Worm (Caenorhabditis elegans) whole organism, young adult: ENCODE data around the gene Y43F8B.11.

ENCODE experiments used
- B0019.2 ChIP-seq: fragments of 200-800 bp; sonication (Bioruptor generic); conservative IDR thresholded peaks from 2 replicates; pipeline ENCODE4 v1.3.6; 2022; ENCODE audit warnings: missing genetic modification reagents, missing genetic modification characterization, missing compliant biosample characterization
- C06A6.2 ChIP-seq: fragments of 200-800 bp; sonication (Bioruptor generic); conservative IDR thresholded peaks from 2 replicates; pipeline ENCODE4 v1.3.6; 2022; ENCODE audit warnings: missing genetic modification characterization, missing compliant biosample characterization
- F22D6.2 ChIP-seq: sonication (generic microtip); optimal IDR thresholded peaks from 2 replicates; lab custom pipeline; 2016; ENCODE audit warnings: mild to moderate bottlenecking, missing genetic modification characterization, missing compliant biosample characterization
- F23B12.7 ChIP-seq: sonication (generic microtip); optimal IDR thresholded peaks from 2 replicates; lab custom pipeline; 2017; ENCODE audit warnings: missing genetic modification characterization, mild to moderate bottlenecking, missing compliant biosample characterization, antibody characterized with exemption, moderate library complexity; ENCODE audit not compliant: insufficient read depth
- F37B4.10 ChIP-seq: fragments of 200-800 bp; sonication (Bioruptor generic); IDR thresholded peaks from 2 replicates; pipeline ENCODE4 v1.3.6; 2022; ENCODE audit warnings: missing genetic modification characterization, missing compliant biosample characterization
- F39B2.1 ChIP-seq: fragments of 200-800 bp; sonication (Bioruptor generic); IDR thresholded peaks from 2 replicates; pipeline ENCODE4 v1.3.6; 2022; ENCODE audit warnings: missing genetic modification reagents, missing genetic modification characterization, missing compliant biosample characterization
- F52B5.7 ChIP-seq: sonication (generic microtip); optimal IDR thresholded peaks from 2 replicates; lab custom pipeline; 2016; ENCODE audit warnings: mild to moderate bottlenecking, missing genetic modification characterization, missing compliant biosample characterization
- F55B11.4 ChIP-seq: sonication (generic microtip); optimal IDR thresholded peaks from 2 replicates; lab custom pipeline; 2016; ENCODE audit warnings: missing compliant biosample characterization, missing genetic modification characterization, borderline replicate concordance; ENCODE audit not compliant: insufficient read depth
- F57A8.1 ChIP-seq: fragments of 200-800 bp; sonication (Bioruptor generic); optimal IDR thresholded peaks from 2 replicates; lab custom pipeline; 2018; ENCODE audit warnings: mild to moderate bottlenecking, missing genetic modification characterization, moderate library complexity, missing compliant biosample characterization
- T07F8.4 ChIP-seq: sonication (generic microtip); optimal IDR thresholded peaks from 2 replicates; lab custom pipeline; 2016; ENCODE audit warnings: mild to moderate bottlenecking, missing genetic modification characterization, moderate library complexity, missing compliant biosample characterization
- T26A5.8 ChIP-seq: sonication (generic microtip); optimal IDR thresholded peaks from 2 replicates; lab custom pipeline; 2016; ENCODE audit warnings: missing genetic modification characterization, missing compliant biosample characterization
- Y53G8AR.9 ChIP-seq: fragments of 200-800 bp; sonication (Bioruptor generic); conservative IDR thresholded peaks from 2 replicates; pipeline ENCODE4 v1.3.6; 2022; ENCODE audit warnings: missing genetic modification reagents, missing genetic modification characterization, missing compliant biosample characterization
- ZK185.1 ChIP-seq: sonication (generic microtip); optimal IDR thresholded peaks from 2 replicates; lab custom pipeline; 2016; ENCODE audit warnings: mild to moderate bottlenecking, missing genetic modification characterization, missing compliant biosample characterization; ENCODE audit not compliant: poor library complexity, severe bottlenecking
- ama-1 ChIP-seq, 3 experiments: fragments of 150-350 bp in 1 of 3; sonication (generic microtip) in 2 of 3; optimal IDR thresholded peaks; 2 replicates each; lab custom pipeline; 2014 to 2018; ENCODE audit warnings: missing biosample characterization in 2 of 3, missing genetic modification characterization in 2 of 3, missing genetic modification reagents in 2 of 3
- attf-6 ChIP-seq: fragments of 200-800 bp; sonication (Bioruptor generic); IDR thresholded peaks from 2 replicates; pipeline ENCODE4 v1.3.6; 2022; ENCODE audit warnings: missing genetic modification reagents, missing genetic modification characterization, missing compliant biosample characterization
- bed-1 ChIP-seq: fragments of 200-800 bp; sonication (Bioruptor generic); IDR thresholded peaks from 2 replicates; pipeline ENCODE4 v1.3.6; 2022; ENCODE audit warnings: missing genetic modification reagents, missing genetic modification characterization, missing compliant biosample characterization
- cebp-1 ChIP-seq, 2 experiments: fragments of 200-800 bp in 1 of 2; sonication (Bioruptor generic) in 1 of 2; sonication (generic microtip) in 1 of 2; IDR thresholded peaks in 1 of 2; optimal IDR thresholded peaks in 1 of 2; 2 replicates each; pipeline versions ENCODE4 v1.3.6 to Lab custom; 2017 to 2022; ENCODE audit warnings: missing compliant biosample characterization in 2 of 2, missing genetic modification characterization in 2 of 2, mild to moderate bottlenecking in 1 of 2, missing genetic modification reagents in 1 of 2, moderate library complexity in 1 of 2
- chd-7 ChIP-seq: sonication (generic microtip); optimal IDR thresholded peaks from 2 replicates; lab custom pipeline; 2016; ENCODE audit warnings: mild to moderate bottlenecking, missing genetic modification characterization, moderate library complexity, missing compliant biosample characterization
- dox-1 ChIP-seq: fragments of 200-800 bp; sonication (Bioruptor generic); IDR thresholded peaks from 2 replicates; pipeline ENCODE4 v1.3.6; 2022; ENCODE audit warnings: missing genetic modification reagents, missing genetic modification characterization, missing compliant biosample characterization
- egl-44 ChIP-seq: fragments of 200-800 bp; sonication (Bioruptor generic); IDR thresholded peaks from 2 replicates; pipeline ENCODE4 v1.3.6; 2022; ENCODE audit warnings: missing genetic modification reagents, missing genetic modification characterization, missing compliant biosample characterization
- egrh-3 ChIP-seq: fragments of 200-800 bp; sonication (Bioruptor generic); IDR thresholded peaks from 2 replicates; pipeline ENCODE4 v1.3.6; 2022; ENCODE audit warnings: missing genetic modification reagents, missing genetic modification characterization, missing compliant biosample characterization
- ekl-4 ChIP-seq: fragments of 200-800 bp; sonication (Bioruptor generic); IDR thresholded peaks from 2 replicates; pipeline ENCODE4 v1.3.6; 2022; ENCODE audit warnings: missing genetic modification reagents, missing genetic modification characterization, missing compliant biosample characterization
- ets-4 ChIP-seq: fragments of 200-800 bp; sonication (Bioruptor generic); optimal IDR thresholded peaks from 2 replicates; lab custom pipeline; 2018; ENCODE audit warnings: mild to moderate bottlenecking, missing genetic modification characterization, missing compliant biosample characterization
- fkh-3 ChIP-seq: sonication (generic microtip); optimal IDR thresholded peaks from 2 replicates; lab custom pipeline; 2016; ENCODE audit warnings: mild to moderate bottlenecking, missing genetic modification characterization, missing compliant biosample characterization
- gei-17 ChIP-seq: fragments of 200-800 bp; sonication (Bioruptor generic); optimal IDR thresholded peaks from 2 replicates; lab custom pipeline; 2018; ENCODE audit warnings: mild to moderate bottlenecking, missing genetic modification characterization, missing compliant biosample characterization
- hlh-12 ChIP-seq: sonication (generic microtip); optimal IDR thresholded peaks from 2 replicates; lab custom pipeline; 2016; ENCODE audit warnings: missing genetic modification characterization, missing compliant biosample characterization
- hmg-1.2 ChIP-seq: fragments of 200-800 bp; sonication (Bioruptor generic); IDR thresholded peaks from 2 replicates; pipeline ENCODE4 v1.3.6; 2022; ENCODE audit warnings: missing genetic modification reagents, missing genetic modification characterization, missing compliant biosample characterization
- let-526 ChIP-seq: fragments of 200-800 bp; sonication (Bioruptor generic); IDR thresholded peaks from 2 replicates; pipeline ENCODE4 v1.3.6; 2022; ENCODE audit warnings: missing genetic modification reagents, missing genetic modification characterization, missing compliant biosample characterization
- let-607 ChIP-seq, 2 experiments: fragments of 200-800 bp in 1 of 2; sonication (Bioruptor generic) in 1 of 2; sonication (generic microtip) in 1 of 2; optimal IDR thresholded peaks; 2 replicates each; lab custom pipeline; 2016 to 2018; ENCODE audit warnings: mild to moderate bottlenecking in 2 of 2, missing compliant biosample characterization in 2 of 2, missing genetic modification characterization in 2 of 2, moderate library complexity in 2 of 2, missing genotype in 1 of 2
- lin-26 ChIP-seq: fragments of 200-800 bp; sonication (Bioruptor generic); IDR thresholded peaks from 2 replicates; pipeline ENCODE4 v1.3.6; 2022; ENCODE audit warnings: missing genetic modification reagents, missing genetic modification characterization, missing compliant biosample characterization
- lin-54 ChIP-seq: fragments of 200-800 bp; sonication (Bioruptor generic); optimal IDR thresholded peaks from 2 replicates; lab custom pipeline; 2018; ENCODE audit warnings: mild to moderate bottlenecking, missing genetic modification characterization, missing compliant biosample characterization
- madf-6 ChIP-seq: fragments of 200-800 bp; sonication (Bioruptor generic); IDR thresholded peaks from 2 replicates; pipeline ENCODE4 v1.3.6; 2022; ENCODE audit warnings: missing genetic modification reagents, missing genetic modification characterization, missing compliant biosample characterization
- mcd-1 ChIP-seq: fragments of 200-800 bp; sonication (Bioruptor generic); IDR thresholded peaks from 2 replicates; pipeline ENCODE4 v1.3.6; 2022; ENCODE audit warnings: missing genetic modification reagents, missing genetic modification characterization, missing compliant biosample characterization
- mel-28 ChIP-seq: sonication (generic microtip); optimal IDR thresholded peaks from 2 replicates; lab custom pipeline; 2016; ENCODE audit warnings: borderline replicate concordance, mild to moderate bottlenecking, missing genetic modification characterization, missing compliant biosample characterization
- nfya-1 ChIP-seq: sonication (generic microtip); optimal IDR thresholded peaks from 2 replicates; lab custom pipeline; 2017; ENCODE audit warnings: antibody characterized with exemption, missing compliant biosample characterization, missing genetic modification characterization, borderline replicate concordance; ENCODE audit not compliant: insufficient read depth
- nhr-120 ChIP-seq: fragments of 200-800 bp; sonication (Bioruptor generic); IDR thresholded peaks from 2 replicates; pipeline ENCODE4 v1.3.6; 2022; ENCODE audit warnings: missing genetic modification characterization, missing compliant biosample characterization
- nhr-179 ChIP-seq: sonication (generic microtip); optimal IDR thresholded peaks from 2 replicates; lab custom pipeline; 2016; ENCODE audit warnings: mild to moderate bottlenecking, missing genetic modification characterization, missing compliant biosample characterization
- nhr-27 ChIP-seq: fragments of 200-800 bp; sonication (Bioruptor generic); optimal IDR thresholded peaks from 2 replicates; lab custom pipeline; 2018; ENCODE audit warnings: mild to moderate bottlenecking, missing genetic modification characterization, moderate library complexity, missing compliant biosample characterization
- rcor-1 ChIP-seq: fragments of 200-800 bp; sonication (Bioruptor generic); IDR thresholded peaks from 2 replicates; pipeline ENCODE4 v1.3.6; 2022; ENCODE audit warnings: missing genetic modification reagents, missing genetic modification characterization, missing compliant biosample characterization
- rec-8 ChIP-seq, 2 experiments: sonication (generic microtip); optimal IDR thresholded peaks; 2 replicates each; lab custom pipeline; 2016; ENCODE audit warnings: mild to moderate bottlenecking in 2 of 2, missing genetic modification characterization in 2 of 2, missing genetic modification reagents in 2 of 2, missing genotype in 2 of 2, missing biosample characterization in 1 of 2, missing compliant biosample characterization in 1 of 2, moderate library complexity in 1 of 2
- repo-1 ChIP-seq: sonication (generic microtip); optimal IDR thresholded peaks from 2 replicates; lab custom pipeline; 2017; ENCODE audit warnings: mild to moderate bottlenecking, missing genetic modification characterization, missing compliant biosample characterization
- sptf-2 ChIP-seq: fragments of 200-800 bp; sonication (Bioruptor generic); optimal IDR thresholded peaks from 2 replicates; lab custom pipeline; 2018; ENCODE audit warnings: mild to moderate bottlenecking, missing genetic modification characterization, missing compliant biosample characterization
- tbp1 ChIP-seq: fragments of 200-800 bp; sonication (Bioruptor generic); optimal IDR thresholded peaks from 2 replicates; lab custom pipeline; 2018; ENCODE audit warnings: mild to moderate bottlenecking, missing genetic modification characterization, missing compliant biosample characterization
- zfh-2 ChIP-seq: fragments of 200-800 bp; sonication (Bioruptor generic); conservative IDR thresholded peaks from 2 replicates; pipeline ENCODE4 v1.3.6; 2022; ENCODE audit warnings: missing genetic modification reagents, missing genetic modification characterization, missing compliant biosample characterization
- zim-3 ChIP-seq: sonication (generic microtip); optimal IDR thresholded peaks from 2 replicates; lab custom pipeline; 2017; ENCODE audit warnings: mild to moderate bottlenecking, missing genetic modification characterization, moderate library complexity, missing compliant biosample characterization
- ztf-28 ChIP-seq: fragments of 200-800 bp; sonication (Bioruptor generic); IDR thresholded peaks from 2 replicates; pipeline ENCODE4 v1.3.6; 2022; ENCODE audit warnings: missing genetic modification reagents, missing genetic modification characterization, missing compliant biosample characterization
- ztf-6 ChIP-seq: fragments of 200-800 bp; sonication (Bioruptor generic); IDR thresholded peaks from 2 replicates; pipeline ENCODE4 v1.3.6; 2022; ENCODE audit warnings: missing genetic modification reagents, missing genetic modification characterization, missing compliant biosample characterization

Gene Y43F8B.11

ce11 chrV:19520130-19520529 lies 49.6 kb downstream of the Y43F8B.11 start (continued):
- TF ChIP-seq cebp-1 (GFP tag; IDR thresholded peaks at IDR 0.05; lab: Robert Waterston, UW) (no peak), cebp-1 (tag; optimal IDR thresholded peaks at IDR 0.05; lab: Kevin White, UChicago) (no peak), tbp1 (GFP tag; lab: Kevin White, UChicago) (no peak), hlh-12 (tag; lab: Kevin White, UChicago) (no peak), F37B4.10 (GFP tag; lab: Robert Waterston, UW) (no peak), F39B2.1 (GFP tag; lab: Robert Waterston, UW) (no peak), let-607 (tag; optimal IDR thresholded peaks at IDR 0.05; lab: Kevin White, UChicago) (peak in 1 of 2 experiments; percentile 19), rec-8 (tag; optimal IDR thresholded peaks at IDR 0.05; lab: Kevin White, UChicago) (no peak), let-526 (GFP tag; lab: Robert Waterston, UW) (no peak), nhr-120 (GFP tag; lab: Robert Waterston, UW) (no peak), sptf-2 (GFP tag; lab: Kevin White, UChicago) (no peak), hmg-1.2 (no peak), nhr-27 (tag; lab: Kevin White, UChicago) (no peak), mcd-1 (GFP tag; lab: Robert Waterston, UW) (no peak), F57A8.1 (GFP tag; lab: Kevin White, UChicago) (no peak), T07F8.4 (tag; lab: Kevin White, UChicago) (no peak), T26A5.8 (no peak), bed-1 (GFP tag; lab: Robert Waterston, UW) (0 out of 2 replicates have a peak, but pooled peaks have one; percentile 55), attf-6 (0 out of 2 replicates have a peak, but pooled peaks have one; percentile 32), nhr-179 (tag; lab: Kevin White, UChicago) (no peak), rcor-1 (GFP tag; lab: Robert Waterston, UW) (no peak), ekl-4 (GFP tag; lab: Robert Waterston, UW) (no peak), lin-26 (GFP tag; lab: Robert Waterston, UW) (no peak; the same call in 1 of the 2 replicates), lin-54 (GFP tag; lab: Kevin White, UChicago) (peak; percentile 4), F23B12.7 (no peak), F55B11.4 (tag; lab: Kevin White, UChicago) (no peak), F52B5.7 (tag; lab: Kevin White, UChicago) (no peak), ztf-28 (GFP tag; lab: Robert Waterston, UW) (no peak), zim-3 (tag; lab: Kevin White, UChicago) (peak; percentile 76), mel-28 (tag; lab: Kevin White, UChicago) (no peak), ZK185.1 (no peak), chd-7 (tag; lab: Kevin White, UChicago) (peak; percentile 65), ama-1 (optimal IDR thresholded peaks at IDR 0.05; lab: Kevin White, UChicago) (peak; percentile 77), ama-1 (GFP tag; optimal IDR thresholded peaks at IDR 0.05; lab: Kevin White, UChicago) (no peak), repo-1 (tag; lab: Kevin White, UChicago) (peak; percentile 5), egrh-3 (no peak), gei-17 (GFP tag; lab: Kevin White, UChicago) (no peak), egl-44 (GFP tag; lab: Robert Waterston, UW) (no peak), ztf-6 (GFP tag; lab: Robert Waterston, UW) (no peak), dox-1 (GFP tag; lab: Robert Waterston, UW) (peak; percentile 40), fkh-3 (tag; lab: Kevin White, UChicago) (no peak), nfya-1 (tag; lab: Kevin White, UChicago) (no peak), ets-4 (no peak), Y53G8AR.9 (GFP tag; lab: Robert Waterston, UW) (0 out of 2 replicates have a peak, but pooled peaks have one; percentile 9), F22D6.2 (tag; lab: Kevin White, UChicago) (no peak), B0019.2 (GFP tag; lab: Robert Waterston, UW) (no peak), C06A6.2 (GFP tag; lab: Robert Waterston, UW) (no peak; the same call in 1 of the 2 replicates), madf-6 (GFP tag; lab: Robert Waterston, UW) (peak; percentile 56; the same call in 1 of the 2 replicates), zfh-2 (no peak)
